Worm (Caenorhabditis elegans): ENCODE measurements around the gene F14F9.2.

Gene F14F9.2

ce11 chrV:5165426-5165825 is 20.8 kb downstream of the F14F9.2 start, which contains the start of gene srw-140:
TSS of gene srw-140 (plus strand) at chrV:5165726.
- TF ChIP-seq lin-11 (tag; optimal IDR thresholded peaks at IDR 0.05) (no peak), nhr-129 (tag; optimal IDR thresholded peaks at IDR 0.05) (no peak), mbf-1 (tag; optimal IDR thresholded peaks at IDR 0.05) (no peak), sma-9 (GFP tag; optimal IDR thresholded peaks at IDR 0.05) (no peak), sma-9 (tag; optimal IDR thresholded peaks at IDR 0.05) (no peak), ztf-4 (tag; optimal IDR thresholded peaks at IDR 0.05) (no peak), snpc-4 (tag; optimal IDR thresholded peaks at IDR 0.05) (no peak), skn-1 (tag; optimal IDR thresholded peaks at IDR 0.05) (no peak), lin-13 (GFP tag; optimal IDR thresholded peaks at IDR 0.05) (no peak), nhr-6 (tag; optimal IDR thresholded peaks at IDR 0.05) (no peak), nhr-237 (tag; optimal IDR thresholded peaks at IDR 0.05) (no peak), nhr-12 (tag; optimal IDR thresholded peaks at IDR 0.05) (no peak), mdl-1 (tag; optimal IDR thresholded peaks at IDR 0.05) (no peak), C34F6.9 (tag; optimal IDR thresholded peaks at IDR 0.05) (no peak), F13H6.1 (tag; optimal IDR thresholded peaks at IDR 0.05) (no peak), blmp-1 (tag; optimal IDR thresholded peaks at IDR 0.05; ENCODE audit: insufficient read depth) (no peak), peb-1 (tag; optimal IDR thresholded peaks at IDR 0.05) (no peak), zag-1 (tag; optimal IDR thresholded peaks at IDR 0.05) (no peak), ceh-82 (tag; optimal IDR thresholded peaks at IDR 0.05) (no peak)

ce11 chrV:5169586-5169985 is 24.9 kb downstream of the F14F9.2 start, which contains the start of gene srt-64:
TSS of gene srt-64 (minus strand) at chrV:5169686.
- TF ChIP-seq elt-3 (tag; optimal IDR thresholded peaks at IDR 0.05) (no peak), gmeb-1 (tag; optimal IDR thresholded peaks at IDR 0.05) (no peak), blmp-1 (tag; optimal IDR thresholded peaks at IDR 0.05; ENCODE audit: insufficient read depth) (no peak), nhr-25 (tag; optimal IDR thresholded peaks at IDR 0.05) (no peak), aly-2 (tag; optimal IDR thresholded peaks at IDR 0.05) (no peak), sem-4 (tag; optimal IDR thresholded peaks at IDR 0.05) (no peak), mab-5 (tag; optimal IDR thresholded peaks at IDR 0.05) (no peak), snpc-4 (tag; optimal IDR thresholded peaks at IDR 0.05) (no peak), crh-2 (tag; optimal IDR thresholded peaks at IDR 0.05) (no peak), ZK546.5 (tag; optimal IDR thresholded peaks at IDR 0.05) (no peak), mdl-1 (tag; optimal IDR thresholded peaks at IDR 0.05) (no peak), peb-1 (tag; optimal IDR thresholded peaks at IDR 0.05) (no peak), lin-39 (tag; optimal IDR thresholded peaks at IDR 0.05) (no peak)

ce11 chrV:5172833-5173232 is 28.2 kb downstream of the F14F9.2 start, which contains the start of gene srt-65:
TSS of gene srt-65 (minus strand) at chrV:5172933.
- TF ChIP-seq lsy-2 (tag; optimal IDR thresholded peaks at IDR 0.05), result no peak
- TF ChIP-seq sem-4 (tag; optimal IDR thresholded peaks at IDR 0.05), result no peak
- no peak for TF ChIP-seq ama-1 (optimal IDR thresholded peaks at IDR 0.05)
- no peak for TF ChIP-seq nhr-6 (tag; optimal IDR thresholded peaks at IDR 0.05)
- no peak for TF ChIP-seq alr-1 (tag; optimal IDR thresholded peaks at IDR 0.05)
- no peak for TF ChIP-seq nhr-77 (tag; optimal IDR thresholded peaks at IDR 0.05)
- no peak for TF ChIP-seq unc-55 (GFP tag; optimal IDR thresholded peaks at IDR 0.05)
- TF ChIP-seq nhr-10 (tag; optimal IDR thresholded peaks at IDR 0.05), result no peak
- TF ChIP-seq ceh-16 (tag; optimal IDR thresholded peaks at IDR 0.05), result no peak
- TF ChIP-seq gmeb-1 (tag; optimal IDR thresholded peaks at IDR 0.05), result no peak
- no peak for TF ChIP-seq nhr-25 (tag; optimal IDR thresholded peaks at IDR 0.05)
- no peak for TF ChIP-seq ZK546.5 (tag; optimal IDR thresholded peaks at IDR 0.05)
- no peak for TF ChIP-seq peb-1 (tag; optimal IDR thresholded peaks at IDR 0.05)
- no peak for TF ChIP-seq blmp-1 (tag; optimal IDR thresholded peaks at IDR 0.05; ENCODE audit: insufficient read depth)
- no peak for TF ChIP-seq unc-62 (GFP tag; optimal IDR thresholded peaks at IDR 0.05)
- no peak for TF ChIP-seq sma-3 (GFP tag; optimal IDR thresholded peaks at IDR 0.05)
- TF ChIP-seq nhr-21 (tag; optimal IDR thresholded peaks at IDR 0.05), result no peak
- no peak for TF ChIP-seq mdl-1 (tag; optimal IDR thresholded peaks at IDR 0.05)

ce11 chrV:5177209-5177608 is 32.6 kb downstream of the F14F9.2 start, which contains the start of gene ugt-51:
TSS of gene ugt-51 (minus strand) at chrV:5177309.
- no peak for TF ChIP-seq sma-9 (GFP tag; optimal IDR thresholded peaks at IDR 0.05)
- no peak for TF ChIP-seq sma-9 (tag; optimal IDR thresholded peaks at IDR 0.05)
- no peak for TF ChIP-seq elt-1 (tag; optimal IDR thresholded peaks at IDR 0.05)
- no peak for TF ChIP-seq lsy-2 (tag; optimal IDR thresholded peaks at IDR 0.05)
- TF ChIP-seq dmd-4 (tag; optimal IDR thresholded peaks at IDR 0.05), result no peak
- no peak for TF ChIP-seq ZK546.5 (tag; optimal IDR thresholded peaks at IDR 0.05)
